Fruit fly (Drosophila melanogaster): ENCODE results near the gene CG10375.

The CG10375 gene

dm6 chr3R:23725711-23726349 lies 41.7 kb upstream of the CG10375 start (continued):
- TF ChIP-seq CG10959 (GFP tag; IDR thresholded peaks at IDR 0.05): no peak
- TF ChIP-seq CG10321 (GFP tag; IDR thresholded peaks at IDR 0.05): no peak
- no peak for TF ChIP-seq Hr3 (GFP tag; optimal IDR thresholded peaks at IDR 0.05)
- peak; percentile 93 for TF ChIP-seq CG13894 (tag; optimal IDR thresholded peaks at IDR 0.05)
- TF ChIP-seq ato (GFP tag; IDR thresholded peaks at IDR 0.05; ENCODE audit: partially characterized antibody): no peak
- no peak for TF ChIP-seq CG2129 (GFP tag; IDR thresholded peaks at IDR 0.05; ENCODE audit: partially characterized antibody)
- no peak for TF ChIP-seq kah (GFP tag; optimal IDR thresholded peaks at IDR 0.05)
- TF ChIP-seq CG9932 (GFP tag; IDR thresholded peaks at IDR 0.05): no peak
- TF ChIP-seq CG6175 (GFP tag; IDR thresholded peaks at IDR 0.05): no peak
- TF ChIP-seq NC2β (GFP tag; optimal IDR thresholded peaks at IDR 0.05): no peak
- TF ChIP-seq CG13775 (GFP tag; optimal IDR thresholded peaks at IDR 0.05): peak; percentile 11
- no peak for TF ChIP-seq seq (GFP tag; IDR thresholded peaks at IDR 0.05)
- peak; percentile 9 for TF ChIP-seq CG15269 (tag; optimal IDR thresholded peaks at IDR 0.05)
- no peak for TF ChIP-seq CG7357 (GFP tag; IDR thresholded peaks at IDR 0.05)
- TF ChIP-seq MESR4 (GFP tag; optimal IDR thresholded peaks at IDR 0.05): no peak
- peak; percentile 100 for TF ChIP-seq CG31224 (GFP tag; IDR thresholded peaks at IDR 0.05)
- TF ChIP-seq h (optimal IDR thresholded peaks at IDR 0.05): no peak
- TF ChIP-seq CG3838 (GFP tag; optimal IDR thresholded peaks at IDR 0.05): no peak
- TF ChIP-seq CG8290 (GFP tag; optimal IDR thresholded peaks at IDR 0.05): no peak
- TF ChIP-seq CG8290 (tag; optimal IDR thresholded peaks at IDR 0.05): peak in 1 of 2 experiments; percentile 65
- peak; percentile 42 for TF ChIP-seq fd64A (GFP tag; optimal IDR thresholded peaks at IDR 0.05)
- no peak for TF ChIP-seq sim (GFP tag; IDR thresholded peaks at IDR 0.05)
- TF ChIP-seq gce (GFP tag; IDR thresholded peaks at IDR 0.05): no peak
- TF ChIP-seq Side (GFP tag; optimal IDR thresholded peaks at IDR 0.05): no peak
- no peak for TF ChIP-seq CG3065 (GFP tag; optimal IDR thresholded peaks at IDR 0.05)
- peak; percentile 13 for TF ChIP-seq CG9727 (GFP tag; optimal IDR thresholded peaks at IDR 0.05)
- no peak for TF ChIP-seq CHES-1-like (GFP tag; optimal IDR thresholded peaks at IDR 0.05)
- TF ChIP-seq zen (tag; optimal IDR thresholded peaks at IDR 0.05): no peak
- no peak for TF ChIP-seq Camta (GFP tag; optimal IDR thresholded peaks at IDR 0.05)
- TF ChIP-seq Usf (GFP tag; optimal IDR thresholded peaks at IDR 0.05): no peak
- TF ChIP-seq stwl (tag; optimal IDR thresholded peaks at IDR 0.05): no peak
- TF ChIP-seq cad (GFP tag; optimal IDR thresholded peaks at IDR 0.05): no peak
- no peak for TF ChIP-seq pnt (GFP tag; optimal IDR thresholded peaks at IDR 0.05)
- TF ChIP-seq CG18476 (GFP tag; optimal IDR thresholded peaks at IDR 0.05): no peak
- no peak for TF ChIP-seq Mes4 (GFP tag; optimal IDR thresholded peaks at IDR 0.05)
- TF ChIP-seq Jarid2 (GFP tag; optimal IDR thresholded peaks at IDR 0.05): no peak
- no peak for TF ChIP-seq dmrt11E (tag; optimal IDR thresholded peaks at IDR 0.05)
- no peak for TF ChIP-seq CG8924 (tag; optimal IDR thresholded peaks at IDR 0.05)
- TF ChIP-seq CG7839 (tag; optimal IDR thresholded peaks at IDR 0.05): no peak
- no peak for TF ChIP-seq Vsx1 (GFP tag; optimal IDR thresholded peaks at IDR 0.05)
- TF ChIP-seq Gug (GFP tag; IDR thresholded peaks at IDR 0.05): no peak
- no peak for TF ChIP-seq onecut (GFP tag; IDR thresholded peaks at IDR 0.05)
- no peak for TF ChIP-seq Ravus (GFP tag; IDR thresholded peaks at IDR 0.05)
- no peak for TF ChIP-seq unpg (GFP tag; optimal IDR thresholded peaks at IDR 0.05)
- TF ChIP-seq Scr (GFP tag; IDR thresholded peaks at IDR 0.05; ENCODE audit: partially characterized antibody): peak; percentile 21; the same call in 1 of the 2 replicates
- TF ChIP-seq CG4424 (GFP tag; optimal IDR thresholded peaks at IDR 0.05): no peak
- TF ChIP-seq ken (GFP tag; IDR thresholded peaks at IDR 0.05): no peak
- peak; percentile 53 for TF ChIP-seq Hmr (GFP tag; optimal IDR thresholded peaks at IDR 0.05)
- TF ChIP-seq CG11504 (tag; optimal IDR thresholded peaks at IDR 0.05): no peak
- no peak for TF ChIP-seq CG13123 (GFP tag; optimal IDR thresholded peaks at IDR 0.05)
- TF ChIP-seq CG34376 (GFP tag; optimal IDR thresholded peaks at IDR 0.05): peak; percentile 78
- TF ChIP-seq CG17612 (GFP tag; IDR thresholded peaks at IDR 0.05): 0 out of 2 replicates have a peak, but pooled peaks have one; percentile 7

Data from whole organism, embryonic.